Worm (Caenorhabditis elegans) whole organism, L4 larva: ENCODE measurements around the gene Y11D7A.9.

Experiments
- F10B5.3 ChIP-seq: sonication (generic microtip); optimal IDR thresholded peaks from 2 replicates; lab custom pipeline; 2016; ENCODE audit warnings: mild to moderate bottlenecking, missing genetic modification characterization, missing compliant biosample characterization
- F26F4.8 ChIP-seq: fragments of 200-800 bp; sonication (Bioruptor generic); conservative IDR thresholded peaks from 2 replicates; pipeline ENCODE4 v1.3.6; 2022; ENCODE audit warnings: missing genetic modification characterization, missing compliant biosample characterization
- F44E2.7 ChIP-seq: fragments of 200-800 bp; sonication (Bioruptor generic); IDR thresholded peaks from 2 replicates; pipeline ENCODE4 v2.1.2; 2022; ENCODE audit warnings: missing genetic modification characterization, missing compliant biosample characterization
- F49E8.2 ChIP-seq: sonication (generic microtip); optimal IDR thresholded peaks from 2 replicates; lab custom pipeline; 2016; ENCODE audit warnings: missing compliant biosample characterization, mild to moderate bottlenecking, missing genetic modification characterization, borderline replicate concordance
- T26A8.4 ChIP-seq: fragments of 200-800 bp; sonication (Bioruptor generic); IDR thresholded peaks from 2 replicates; pipeline ENCODE4 v1.3.6; 2022; ENCODE audit warnings: missing genetic modification characterization, missing compliant biosample characterization
- Y105C5A.15 ChIP-seq: fragments of 200-800 bp; sonication (Bioruptor generic); IDR thresholded peaks from 2 replicates; pipeline ENCODE4 v1.3.6; 2022; ENCODE audit warnings: missing genetic modification characterization, missing compliant biosample characterization
- Y75B8A.6 ChIP-seq: fragments of 200-800 bp; sonication (Bioruptor generic); IDR thresholded peaks from 2 replicates; pipeline ENCODE4 v1.3.6; 2022; ENCODE audit warnings: missing genetic modification reagents, missing genetic modification characterization, missing compliant biosample characterization
- ZK337.2 ChIP-seq: fragments of 200-800 bp; sonication (Bioruptor generic); IDR thresholded peaks from 2 replicates; pipeline ENCODE4 v1.3.6; 2022; ENCODE audit warnings: missing genetic modification reagents, missing genetic modification characterization, missing compliant biosample characterization
- ama-1 ChIP-seq: fragments of 150-350 bp; optimal IDR thresholded peaks from 2 replicates; lab custom pipeline; 2014; ENCODE audit warnings: inconsistent platforms, mixed read lengths
- ceh-28 ChIP-seq: fragments of 150-350 bp; optimal IDR thresholded peaks from 2 replicates; lab custom pipeline; 2014; ENCODE audit warnings: missing biosample characterization, missing genetic modification reagents, missing genetic modification characterization
- ces-1 ChIP-seq: fragments of 150-350 bp; sonication (generic microtip); optimal IDR thresholded peaks from 4 replicates; lab custom pipeline; 2014; ENCODE audit warnings: missing biosample characterization, missing genetic modification reagents, missing genetic modification characterization
- daf-12 ChIP-seq: fragments of 150-350 bp; optimal IDR thresholded peaks from 2 replicates; lab custom pipeline; 2014; ENCODE audit warnings: missing biosample characterization, missing genetic modification reagents, missing genetic modification characterization
- daf-8 ChIP-seq: fragments of 200-800 bp; sonication (Bioruptor generic); IDR thresholded peaks from 2 replicates; pipeline ENCODE4 v1.3.6; 2022; ENCODE audit warnings: missing genetic modification characterization, missing compliant biosample characterization
- dmd-8 ChIP-seq: fragments of 200-800 bp; sonication (Bioruptor generic); IDR thresholded peaks from 2 replicates; pipeline ENCODE4 v1.3.6; 2022; ENCODE audit warnings: missing genetic modification characterization, missing compliant biosample characterization
- dmd-9 ChIP-seq: fragments of 200-800 bp; sonication (Bioruptor generic); IDR thresholded peaks from 2 replicates; pipeline ENCODE4 v1.3.6; 2022; ENCODE audit warnings: missing genetic modification reagents, missing genetic modification characterization, missing compliant biosample characterization
- dpl-1 ChIP-seq: fragments of 150-350 bp; optimal IDR thresholded peaks from 2 replicates; lab custom pipeline; 2014; ENCODE audit warnings: missing biosample characterization, missing genetic modification reagents, missing genetic modification characterization
- egl-43 ChIP-seq: fragments of 200-800 bp; sonication (Bioruptor generic); IDR thresholded peaks from 2 replicates; pipeline ENCODE4 v1.3.6; 2022; ENCODE audit warnings: missing genetic modification reagents, missing genetic modification characterization, missing compliant biosample characterization
- gei-8 ChIP-seq: fragments of 200-800 bp; sonication (Bioruptor generic); optimal IDR thresholded peaks from 2 replicates; lab custom pipeline; 2018; ENCODE audit warnings: mild to moderate bottlenecking, missing genetic modification characterization, missing compliant biosample characterization
- hlh-11 ChIP-seq: fragments of 200-800 bp; sonication (Bioruptor generic); optimal IDR thresholded peaks from 2 replicates; lab custom pipeline; 2018; ENCODE audit warnings: mild to moderate bottlenecking, missing genetic modification characterization, missing compliant biosample characterization
- hlh-30 ChIP-seq: sonication (generic microtip); optimal IDR thresholded peaks from 2 replicates; lab custom pipeline; 2017; ENCODE audit warnings: antibody characterized with exemption, mild to moderate bottlenecking, missing genetic modification characterization, missing compliant biosample characterization; ENCODE audit not compliant: insufficient read depth
- hmg-1.1 ChIP-seq: fragments of 200-800 bp; sonication (Bioruptor generic); IDR thresholded peaks from 2 replicates; pipeline ENCODE4 v1.3.6; 2022; ENCODE audit warnings: missing genetic modification reagents, missing genetic modification characterization, missing compliant biosample characterization
- lin-13 ChIP-seq: fragments of 150-350 bp; optimal IDR thresholded peaks from 2 replicates; lab custom pipeline; 2014; ENCODE audit warnings: missing biosample characterization, missing genetic modification reagents, missing genetic modification characterization
- lin-29 ChIP-seq: fragments of 200-800 bp; sonication (Bioruptor generic); IDR thresholded peaks from 2 replicates; pipeline ENCODE4 v1.3.6; 2022; ENCODE audit warnings: missing genetic modification reagents, missing genetic modification characterization, missing compliant biosample characterization
- lin-38 ChIP-seq: fragments of 200-800 bp; sonication (Bioruptor generic); IDR thresholded peaks from 2 replicates; pipeline ENCODE4 v1.3.6; 2022; ENCODE audit warnings: missing genetic modification reagents, missing genetic modification characterization, missing compliant biosample characterization
- lin-39 ChIP-seq: fragments of 150-350 bp; optimal IDR thresholded peaks from 2 replicates; lab custom pipeline; 2014; ENCODE audit warnings: missing biosample characterization, missing genetic modification reagents, missing genetic modification characterization
- lir-3 ChIP-seq: sonication (generic microtip); optimal IDR thresholded peaks from 2 replicates; lab custom pipeline; 2016; ENCODE audit warnings: mild to moderate bottlenecking, missing genetic modification characterization, missing compliant biosample characterization
- mdl-1 ChIP-seq, 2 experiments: fragments of 150-350 bp in 1 of 2; sonication (generic microtip) in 1 of 2; optimal IDR thresholded peaks; 2 replicates each; lab custom pipeline; 2014 to 2017; ENCODE audit warnings: missing biosample characterization in 2 of 2, missing genetic modification characterization in 2 of 2
- mdt-29 ChIP-seq: fragments of 200-800 bp; sonication (Bioruptor generic); IDR thresholded peaks from 2 replicates; pipeline ENCODE4 v1.3.6; 2022; ENCODE audit warnings: missing genetic modification reagents, missing genetic modification characterization, missing compliant biosample characterization
- mes-2 ChIP-seq: sonication (generic microtip); optimal IDR thresholded peaks from 2 replicates; lab custom pipeline; 2016; ENCODE audit warnings: missing genotype, mild to moderate bottlenecking, missing genetic modification characterization, missing compliant biosample characterization; ENCODE audit not compliant: poor library complexity, severe bottlenecking
- mxl-2 ChIP-seq: fragments of 200-800 bp; sonication (Bioruptor generic); conservative IDR thresholded peaks from 2 replicates; pipeline ENCODE4 v1.3.6; 2022; ENCODE audit warnings: missing genetic modification reagents, missing genetic modification characterization, missing compliant biosample characterization
- mxl-3 ChIP-seq: fragments of 200-800 bp; sonication (Bioruptor generic); optimal IDR thresholded peaks from 2 replicates; lab custom pipeline; 2018; ENCODE audit warnings: mild to moderate bottlenecking, missing genetic modification characterization, missing compliant biosample characterization
- nhr-237 ChIP-seq: sonication (generic microtip); optimal IDR thresholded peaks from 2 replicates; lab custom pipeline; 2017; ENCODE audit warnings: missing biosample characterization, missing genetic modification characterization
- nhr-42 ChIP-seq: fragments of 200-800 bp; sonication (Bioruptor generic); IDR thresholded peaks from 2 replicates; pipeline ENCODE4 v1.3.6; 2022; ENCODE audit warnings: missing genetic modification characterization, missing compliant biosample characterization
- nhr-76 ChIP-seq: fragments of 150-350 bp; optimal IDR thresholded peaks from 2 replicates; lab custom pipeline; 2014; ENCODE audit warnings: missing biosample characterization, missing genetic modification characterization
- nhr-77 ChIP-seq: fragments of 150-350 bp; optimal IDR thresholded peaks from 2 replicates; lab custom pipeline; 2014; ENCODE audit warnings: missing biosample characterization, missing genetic modification characterization
- pha-4 ChIP-seq, 2 experiments: fragments of 150-350 bp in 1 of 2; fragments of 200-800 bp in 1 of 2; sonication (Bioruptor generic) in 1 of 2; IDR thresholded peaks in 1 of 2; optimal IDR thresholded peaks in 1 of 2; 2 replicates each; pipeline versions ENCODE4 v1.3.6 to Lab custom; 2014 to 2022; ENCODE audit warnings: missing genetic modification characterization in 2 of 2, missing genetic modification reagents in 2 of 2, missing biosample characterization in 1 of 2, missing compliant biosample characterization in 1 of 2
- php-3 ChIP-seq: fragments of 200-800 bp; sonication (Bioruptor generic); IDR thresholded peaks from 2 replicates; pipeline ENCODE4 v1.3.6; 2022; ENCODE audit warnings: missing genetic modification reagents, missing genetic modification characterization, missing compliant biosample characterization
- pqm-1 ChIP-seq: sonication (generic microtip); optimal IDR thresholded peaks from 2 replicates; lab custom pipeline; 2017; ENCODE audit warnings: missing biosample characterization, missing genetic modification characterization
- rbr-2 ChIP-seq: sonication (generic microtip); optimal IDR thresholded peaks from 2 replicates; lab custom pipeline; 2016; ENCODE audit warnings: missing genotype, missing genetic modification characterization, missing compliant biosample characterization
- saeg-2 ChIP-seq: fragments of 200-800 bp; sonication (Bioruptor generic); IDR thresholded peaks from 2 replicates; pipeline ENCODE4 v1.3.6; 2022; ENCODE audit warnings: missing genetic modification reagents, missing genetic modification characterization, missing compliant biosample characterization
- snpc-1.2 ChIP-seq: fragments of 200-800 bp; sonication (Bioruptor generic); IDR thresholded peaks from 2 replicates; pipeline ENCODE4 v1.3.6; 2022; ENCODE audit warnings: missing genetic modification reagents, missing genetic modification characterization, missing compliant biosample characterization
- spr-3 ChIP-seq: fragments of 200-800 bp; sonication (Bioruptor generic); optimal IDR thresholded peaks from 2 replicates; lab custom pipeline; 2018; ENCODE audit warnings: mild to moderate bottlenecking, missing genetic modification characterization, missing compliant biosample characterization
- tag-97 ChIP-seq: fragments of 200-800 bp; sonication (Bioruptor generic); IDR thresholded peaks from 2 replicates; pipeline ENCODE4 v1.3.6; 2022; ENCODE audit warnings: missing genetic modification characterization, missing compliant biosample characterization
- unc-62 ChIP-seq, 3 experiments: fragments of 150-350 bp in 1 of 3; sonication (generic microtip); optimal IDR thresholded peaks in 2 of 3; peaks in 1 of 3; 1 replicate in 1 of 3; 2 replicates in 2 of 3; lab custom pipeline; 2014 to 2017; ENCODE audit warnings: missing biosample characterization in 3 of 3, missing genetic modification characterization in 3 of 3, missing genetic modification reagents in 3 of 3, missing genotype in 1 of 3
- zag-1 ChIP-seq: fragments of 150-350 bp; optimal IDR thresholded peaks from 2 replicates; lab custom pipeline; 2014; ENCODE audit warnings: missing biosample characterization, missing genetic modification characterization
- zfp-3 ChIP-seq: fragments of 200-800 bp; sonication (Bioruptor generic); conservative IDR thresholded peaks from 2 replicates; pipeline ENCODE4 v1.3.6; 2022; ENCODE audit warnings: missing genetic modification reagents, missing genetic modification characterization, missing compliant biosample characterization

Y11D7A.9 gene

DNA sequence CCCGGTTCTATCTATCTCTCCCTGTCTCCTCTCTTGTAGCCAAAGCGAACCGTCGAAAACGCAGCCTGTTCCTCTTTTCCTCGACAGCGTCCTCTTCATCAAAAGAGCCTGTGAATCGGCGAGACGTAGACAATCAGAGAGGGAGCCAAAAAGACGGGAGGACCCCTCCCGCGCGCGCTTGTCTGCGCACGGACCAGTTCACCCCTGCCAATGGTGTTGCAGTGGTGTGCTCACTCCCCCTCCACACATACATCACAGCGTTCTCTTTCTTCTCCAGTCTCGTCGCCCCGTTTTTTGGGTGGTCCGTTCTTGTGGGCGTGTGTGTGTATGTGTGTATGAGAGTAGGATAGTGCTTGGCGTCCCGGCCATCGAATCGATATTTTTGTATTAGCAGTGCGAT lies 13.0 kb upstream of the Y11D7A.9 start:
- no peak for TF ChIP-seq F26F4.8 (GFP tag; lab: Robert Waterston, UW)
- TF ChIP-seq dmd-9 (GFP tag; lab: Robert Waterston, UW) = no peak
- no peak for TF ChIP-seq hmg-1.1 (GFP tag; lab: Robert Waterston, UW)
- no peak for TF ChIP-seq tag-97 (GFP tag; lab: Robert Waterston, UW)
- no peak for TF ChIP-seq zag-1 (tag; lab: Kevin White, UChicago)
- no peak for TF ChIP-seq nhr-76
- no peak for TF ChIP-seq Y105C5A.15 (GFP tag; lab: Robert Waterston, UW)
- no peak for TF ChIP-seq T26A8.4 (GFP tag; lab: Robert Waterston, UW)
- no peak for TF ChIP-seq Y75B8A.6 (GFP tag; lab: Robert Waterston, UW)
- no peak for TF ChIP-seq spr-3 (GFP tag; lab: Kevin White, UChicago)
- no peak for TF ChIP-seq F10B5.3 (tag; lab: Kevin White, UChicago)
- TF ChIP-seq gei-8 (GFP tag; lab: Kevin White, UChicago) = no peak
- no peak for TF ChIP-seq lin-29 (GFP tag; lab: Robert Waterston, UW)
- no peak for TF ChIP-seq pha-4 (GFP tag; IDR thresholded peaks at IDR 0.05; lab: Robert Waterston, UW)
- no peak for TF ChIP-seq pha-4 (tag; optimal IDR thresholded peaks at IDR 0.05; lab: Kevin White, UChicago)

DNA sequence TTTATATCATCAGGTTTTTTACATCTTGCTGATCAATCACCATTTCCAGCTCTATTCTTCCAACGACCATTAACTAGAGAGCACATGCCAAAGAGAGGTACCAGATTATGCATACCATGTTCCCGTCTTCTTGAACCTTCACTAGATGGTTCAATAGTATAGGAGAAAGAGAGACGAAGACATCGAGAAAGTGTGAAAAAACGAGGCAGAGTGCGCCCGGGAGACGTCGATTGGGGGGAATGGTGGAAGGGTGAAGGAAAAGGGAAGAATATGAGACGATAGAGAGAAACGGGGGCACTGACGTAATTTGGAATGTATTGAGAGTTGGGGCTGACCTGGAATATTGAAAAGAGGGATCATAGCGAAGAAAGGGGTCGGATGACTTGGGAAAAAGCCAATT lies 11.7 kb upstream of the Y11D7A.9 start:
- TF ChIP-seq lir-3 (tag; lab: Kevin White, UChicago) (no peak), ceh-28 (tag; lab: Kevin White, UChicago) (no peak), T26A8.4 (GFP tag; lab: Robert Waterston, UW) (no peak), mxl-3 (GFP tag; lab: Kevin White, UChicago) (no peak), nhr-42 (GFP tag; lab: Robert Waterston, UW) (no peak), ama-1 (lab: Kevin White, UChicago) (no peak), snpc-1.2 (no peak), hlh-11 (tag; lab: Kevin White, UChicago) (no peak), dmd-8 (GFP tag; lab: Robert Waterston, UW) (no peak), mxl-2 (GFP tag; lab: Robert Waterston, UW) (no peak)

DNA sequence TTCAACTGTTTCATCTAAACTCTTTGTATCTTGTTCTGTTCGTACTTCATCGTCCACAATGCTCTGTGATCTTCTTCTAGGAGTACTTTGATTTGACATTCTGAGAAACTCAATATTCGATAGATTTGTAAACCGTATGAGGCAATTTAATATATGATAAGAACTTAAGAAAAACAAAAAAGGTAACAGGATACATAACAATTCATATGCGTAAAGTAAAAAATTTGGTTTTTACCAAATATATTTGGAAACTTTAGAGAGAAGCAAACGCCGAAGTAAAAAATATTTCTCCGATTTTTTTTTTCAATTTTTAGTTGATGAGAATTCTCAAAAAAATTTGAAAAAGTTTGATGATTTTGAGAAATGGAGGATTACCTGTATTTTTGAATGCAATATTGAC lies 10.5 kb upstream of the Y11D7A.9 start, which contains the start of gene Y11D7A.19:
Y11D7A.19 (minus strand) TSS at position 101 of the 400 bp plus-strand sequence.
- TF ChIP-seq F49E8.2 (no peak), dpl-1 (no peak), pqm-1 (tag; lab: Kevin White, UChicago) (no peak), hlh-30 (no peak), F10B5.3 (tag; lab: Kevin White, UChicago) (no peak), zfp-3 (no peak), egl-43 (GFP tag; lab: Robert Waterston, UW) (no peak), ceh-28 (tag; lab: Kevin White, UChicago) (no peak), saeg-2 (GFP tag; lab: Robert Waterston, UW) (no peak), daf-12 (tag; lab: Kevin White, UChicago) (no peak), lin-38 (GFP tag; lab: Robert Waterston, UW) (no peak), dmd-9 (GFP tag; lab: Robert Waterston, UW) (no peak), php-3 (no peak), hlh-11 (tag; lab: Kevin White, UChicago) (no peak), rbr-2 (tag; lab: Kevin White, UChicago) (no peak), mdl-1 (tag; optimal IDR thresholded peaks at IDR 0.05; lab: Kevin White, UChicago) (no peak)

DNA sequence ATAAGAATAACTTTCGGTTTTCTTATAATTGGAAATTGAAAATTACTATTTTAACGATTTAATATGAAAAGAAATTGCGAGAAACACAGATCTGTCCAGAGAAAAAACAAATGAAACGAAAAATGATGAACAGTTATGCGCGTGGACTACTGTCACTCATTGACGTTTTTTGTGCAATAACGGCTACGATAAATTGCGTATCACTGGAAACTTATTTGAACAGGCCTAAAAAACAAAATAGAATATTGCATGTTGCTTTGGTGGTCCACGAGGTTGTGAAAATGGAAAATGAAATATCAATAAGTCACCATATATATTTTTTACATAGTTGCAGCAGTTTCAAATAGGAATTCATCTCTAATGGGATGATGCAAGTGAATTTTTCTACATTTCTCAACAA lies 8.6 kb upstream of the Y11D7A.9 start:
- TF ChIP-seq F44E2.7 (GFP tag; lab: Robert Waterston, UW) = no peak
- TF ChIP-seq daf-8 = no peak
- no peak for TF ChIP-seq mdt-29
- no peak for TF ChIP-seq nhr-77 (tag; lab: Kevin White, UChicago)
- no peak for TF ChIP-seq ces-1 (GFP tag; lab: Kevin White, UChicago)
- TF ChIP-seq mes-2 (tag; lab: Kevin White, UChicago) = no peak
- no peak for TF ChIP-seq lin-13
- TF ChIP-seq dmd-8 (GFP tag; lab: Robert Waterston, UW) = no peak
- TF ChIP-seq nhr-237 (tag; lab: Kevin White, UChicago) = no peak
- no peak for TF ChIP-seq mxl-3 (GFP tag; lab: Kevin White, UChicago)
- no peak for TF ChIP-seq ZK337.2 (GFP tag; lab: Robert Waterston, UW)
- no peak for TF ChIP-seq spr-3 (GFP tag; lab: Kevin White, UChicago)
- no peak for TF ChIP-seq hmg-1.1 (GFP tag; lab: Robert Waterston, UW)
- no peak for TF ChIP-seq unc-62 (GFP tag; optimal IDR thresholded peaks at IDR 0.05 in 1 of 2; lab: Kevin White, UChicago)
- no peak for TF ChIP-seq unc-62 (tag; optimal IDR thresholded peaks at IDR 0.05; lab: Kevin White, UChicago)
- no peak for TF ChIP-seq lin-39 (tag; lab: Kevin White, UChicago)
